Worm (Caenorhabditis elegans) whole organism, young adult: ENCODE data around the gene rpn-6.2.

ENCODE experiments used
- B0336.3 ChIP-seq: fragments of 200-800 bp; sonication (Bioruptor generic); IDR thresholded peaks from 2 replicates; pipeline ENCODE4 v1.3.6; 2022; ENCODE audit warnings: missing genetic modification characterization, missing compliant biosample characterization
- dpff-1 ChIP-seq: sonication (generic microtip); optimal IDR thresholded peaks from 2 replicates; lab custom pipeline; 2017; ENCODE audit warnings: mild to moderate bottlenecking, missing genetic modification characterization, missing compliant biosample characterization
- nhr-80 ChIP-seq: sonication (generic microtip); optimal IDR thresholded peaks from 2 replicates; lab custom pipeline; 2016; ENCODE audit warnings: missing genetic modification characterization, missing compliant biosample characterization
- pbrm-1 ChIP-seq: fragments of 200-800 bp; sonication (Bioruptor generic); IDR thresholded peaks from 2 replicates; pipeline ENCODE4 v1.3.6; 2022; ENCODE audit warnings: missing genetic modification reagents, missing genetic modification characterization, missing compliant biosample characterization
- pha-4 ChIP-seq: fragments of 150-350 bp; sonication (generic microtip); optimal IDR thresholded peaks from 2 replicates; lab custom pipeline; 2014; ENCODE audit warnings: missing biosample characterization, missing genetic modification reagents, missing genetic modification characterization
- sea-2 ChIP-seq: fragments of 200-800 bp; sonication (Bioruptor generic); IDR thresholded peaks from 2 replicates; pipeline ENCODE4 v1.3.6; 2022; ENCODE audit warnings: missing genetic modification characterization, missing compliant biosample characterization
- tbp1 ChIP-seq: fragments of 200-800 bp; sonication (Bioruptor generic); optimal IDR thresholded peaks from 2 replicates; lab custom pipeline; 2018; ENCODE audit warnings: mild to moderate bottlenecking, missing genetic modification characterization, missing compliant biosample characterization

DNA sequence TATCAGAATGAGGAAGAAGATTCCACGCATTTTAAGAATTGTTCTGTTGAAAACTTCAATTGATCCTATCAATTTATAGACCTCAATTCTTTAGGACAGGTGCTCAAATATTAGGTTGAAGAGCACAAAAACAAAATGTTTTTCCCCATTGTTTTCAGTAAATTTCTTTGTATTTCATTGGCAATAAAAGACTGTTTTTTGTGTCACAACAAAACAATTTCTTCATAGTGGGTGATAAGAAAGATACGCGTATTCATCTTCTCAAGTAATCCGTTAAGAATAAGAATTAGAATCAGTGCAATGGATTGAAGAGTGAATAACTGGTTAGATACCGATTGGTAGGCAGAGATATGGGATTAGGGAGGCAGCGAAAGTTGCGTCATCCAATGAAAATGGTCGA, 41.1 kb downstream of the rpn-6.2 start, which contains the start of gene ZK643.6:
- TF ChIP-seq dpff-1 (no peak), sea-2 (no peak), pha-4 (tag; lab: Kevin White, UChicago) (no peak), tbp1 (GFP tag; lab: Kevin White, UChicago) (no peak), pbrm-1 (GFP tag; lab: Robert Waterston, UW) (no peak), B0336.3 (GFP tag; lab: Robert Waterston, UW) (no peak), nhr-80 (no peak)
